Worm (Caenorhabditis elegans) whole organism, late embryonic: ENCODE data around the gene Y22D7AL.9.

Experiments
- C38D4.7 ChIP-seq: fragments of 200-800 bp; sonication (Bioruptor generic); optimal IDR thresholded peaks from 2 replicates; lab custom pipeline; 2018; ENCODE audit warnings: mild to moderate bottlenecking, missing genetic modification characterization, moderate library complexity, missing compliant biosample characterization
- F13H6.1 ChIP-seq: sonication (generic microtip); optimal IDR thresholded peaks from 2 replicates; lab custom pipeline; 2016; ENCODE audit warnings: missing genetic modification characterization, missing compliant biosample characterization
- K02D7.2 ChIP-seq: sonication (generic microtip); optimal IDR thresholded peaks from 2 replicates; lab custom pipeline; 2017; ENCODE audit warnings: mild to moderate bottlenecking, missing genetic modification characterization, missing compliant biosample characterization
- K09A11.1 ChIP-seq: sonication (generic microtip); optimal IDR thresholded peaks from 2 replicates; lab custom pipeline; 2017; ENCODE audit warnings: antibody characterized with exemption, mild to moderate bottlenecking, missing genetic modification characterization, missing compliant biosample characterization; ENCODE audit not compliant: insufficient read depth
- T23F11.4 ChIP-seq: fragments of 200-800 bp; sonication (Bioruptor generic); optimal IDR thresholded peaks from 2 replicates; lab custom pipeline; 2018; ENCODE audit warnings: mild to moderate bottlenecking, missing genetic modification characterization, missing compliant biosample characterization
- Y22D7AL.16 ChIP-seq: sonication (generic microtip); optimal IDR thresholded peaks from 2 replicates; lab custom pipeline; 2016; ENCODE audit warnings: missing genetic modification characterization, missing compliant biosample characterization
- ama-1 ChIP-seq: fragments of 150-350 bp; optimal IDR thresholded peaks from 2 replicates; lab custom pipeline; 2014
- ceh-14 ChIP-seq: sonication (generic microtip); optimal IDR thresholded peaks from 2 replicates; lab custom pipeline; 2016; ENCODE audit warnings: missing genotype, missing genetic modification characterization, missing compliant biosample characterization
- ceh-18 ChIP-seq: sonication (generic microtip); optimal IDR thresholded peaks from 2 replicates; lab custom pipeline; 2016; ENCODE audit warnings: missing genetic modification characterization, missing compliant biosample characterization
- ceh-19 ChIP-seq: fragments of 200-800 bp; sonication (Bioruptor generic); optimal IDR thresholded peaks from 2 replicates; lab custom pipeline; 2018; ENCODE audit warnings: mild to moderate bottlenecking, missing genetic modification characterization, missing compliant biosample characterization
- ceh-22 ChIP-seq: sonication (generic microtip); optimal IDR thresholded peaks from 2 replicates; lab custom pipeline; 2017; ENCODE audit warnings: missing biosample characterization, missing genetic modification characterization
- ceh-24 ChIP-seq: sonication (generic microtip); optimal IDR thresholded peaks from 2 replicates; lab custom pipeline; 2016; ENCODE audit warnings: mild to moderate bottlenecking, missing genetic modification characterization, missing compliant biosample characterization
- ceh-30 ChIP-seq: fragments of 150-350 bp; optimal IDR thresholded peaks from 2 replicates; lab custom pipeline; 2014; ENCODE audit warnings: missing biosample characterization, missing genetic modification characterization
- ceh-31 ChIP-seq: sonication (generic microtip); optimal IDR thresholded peaks from 2 replicates; lab custom pipeline; 2016; ENCODE audit warnings: missing genetic modification characterization, missing compliant biosample characterization
- ceh-34 ChIP-seq: sonication (generic microtip); optimal IDR thresholded peaks from 2 replicates; lab custom pipeline; 2016; ENCODE audit warnings: mild to moderate bottlenecking, missing genetic modification characterization, missing compliant biosample characterization
- ceh-48 ChIP-seq: sonication (generic microtip); optimal IDR thresholded peaks from 2 replicates; lab custom pipeline; 2016; ENCODE audit warnings: missing genetic modification characterization, inconsistent platforms, missing compliant biosample characterization
- ceh-6 ChIP-seq: fragments of 200-800 bp; sonication (Bioruptor generic); optimal IDR thresholded peaks from 2 replicates; lab custom pipeline; 2018; ENCODE audit warnings: mild to moderate bottlenecking, missing genetic modification characterization, missing compliant biosample characterization
- ceh-9 ChIP-seq: sonication (generic microtip); optimal IDR thresholded peaks from 2 replicates; lab custom pipeline; 2016; ENCODE audit warnings: mild to moderate bottlenecking, missing genetic modification characterization, inconsistent platforms, missing compliant biosample characterization
- dmd-4 ChIP-seq: sonication (generic microtip); optimal IDR thresholded peaks from 2 replicates; lab custom pipeline; 2016; ENCODE audit warnings: borderline replicate concordance, missing genetic modification characterization, missing compliant biosample characterization
- dve-1 ChIP-seq: sonication (generic microtip); optimal IDR thresholded peaks from 2 replicates; lab custom pipeline; 2017; ENCODE audit warnings: antibody characterized with exemption, mild to moderate bottlenecking, missing genetic modification characterization, missing compliant biosample characterization
- elt-2 ChIP-seq: sonication (generic microtip); optimal IDR thresholded peaks from 2 replicates; lab custom pipeline; 2016; ENCODE audit warnings: missing genetic modification reagents, missing genetic modification characterization, missing compliant biosample characterization
- elt-4 ChIP-seq: sonication (generic microtip); optimal IDR thresholded peaks from 2 replicates; lab custom pipeline; 2016; ENCODE audit warnings: missing genetic modification characterization, missing compliant biosample characterization
- ets-4 ChIP-seq: sonication (generic microtip); optimal IDR thresholded peaks from 2 replicates; lab custom pipeline; 2016; ENCODE audit warnings: missing genetic modification characterization, missing compliant biosample characterization
- eyg-1 ChIP-seq: sonication (generic microtip); optimal IDR thresholded peaks from 2 replicates; lab custom pipeline; 2016; ENCODE audit warnings: missing genotype, missing genetic modification characterization, missing compliant biosample characterization
- fkh-6 ChIP-seq: sonication (generic microtip); optimal IDR thresholded peaks from 2 replicates; lab custom pipeline; 2016; ENCODE audit warnings: missing genetic modification characterization, missing compliant biosample characterization
- hlh-13 ChIP-seq: fragments of 200-800 bp; sonication (Bioruptor generic); optimal IDR thresholded peaks from 2 replicates; lab custom pipeline; 2018; ENCODE audit warnings: mild to moderate bottlenecking, missing genetic modification characterization, missing compliant biosample characterization
- hlh-15 ChIP-seq: sonication (generic microtip); optimal IDR thresholded peaks from 2 replicates; lab custom pipeline; 2016; ENCODE audit warnings: missing genetic modification characterization, missing compliant biosample characterization
- hlh-30 ChIP-seq: sonication (generic microtip); optimal IDR thresholded peaks from 2 replicates; lab custom pipeline; 2017; ENCODE audit warnings: antibody characterized with exemption, missing genetic modification characterization, missing compliant biosample characterization; ENCODE audit not compliant: insufficient read depth
- hlh-8 ChIP-seq: sonication (generic microtip); optimal IDR thresholded peaks from 2 replicates; lab custom pipeline; 2016; ENCODE audit warnings: missing genotype, missing genetic modification characterization, missing compliant biosample characterization
- lim-6 ChIP-seq: sonication (generic microtip); optimal IDR thresholded peaks from 2 replicates; lab custom pipeline; 2016; ENCODE audit warnings: missing genetic modification characterization, missing compliant biosample characterization
- lin-11 ChIP-seq: fragments of 200-800 bp; sonication (Bioruptor generic); optimal IDR thresholded peaks from 2 replicates; lab custom pipeline; 2018; ENCODE audit warnings: mild to moderate bottlenecking, missing genetic modification characterization, missing compliant biosample characterization
- madf-2 ChIP-seq: sonication (generic microtip); optimal IDR thresholded peaks from 2 replicates; lab custom pipeline; 2017; ENCODE audit warnings: missing genetic modification characterization, missing compliant biosample characterization
- mec-3 ChIP-seq: sonication (generic microtip); optimal IDR thresholded peaks from 2 replicates; lab custom pipeline; 2016; ENCODE audit warnings: borderline replicate concordance, missing genetic modification characterization, missing compliant biosample characterization
- nfya-1 ChIP-seq: sonication (generic microtip); optimal IDR thresholded peaks from 2 replicates; lab custom pipeline; 2017; ENCODE audit warnings: missing genetic modification characterization, mild to moderate bottlenecking, missing compliant biosample characterization, antibody characterized with exemption, moderate library complexity
- nhr-11 ChIP-seq: fragments of 150-350 bp; optimal IDR thresholded peaks from 2 replicates; lab custom pipeline; 2014; ENCODE audit warnings: missing biosample characterization, missing genetic modification characterization
- nhr-232 ChIP-seq: sonication (generic microtip); optimal IDR thresholded peaks from 2 replicates; lab custom pipeline; 2016; ENCODE audit warnings: missing genetic modification characterization, missing compliant biosample characterization
- npax-4 ChIP-seq: sonication (generic microtip); optimal IDR thresholded peaks from 2 replicates; lab custom pipeline; 2016; ENCODE audit warnings: missing genetic modification characterization, missing compliant biosample characterization
- pag-3 ChIP-seq: sonication (generic microtip); optimal IDR thresholded peaks from 2 replicates; lab custom pipeline; 2016; ENCODE audit warnings: missing compliant biosample characterization, missing genetic modification characterization, borderline replicate concordance
- pax-1 ChIP-seq: fragments of 150-350 bp; optimal IDR thresholded peaks from 2 replicates; lab custom pipeline; 2014; ENCODE audit warnings: missing biosample characterization, missing genetic modification characterization
- pha-2 ChIP-seq: sonication (generic microtip); optimal IDR thresholded peaks from 2 replicates; lab custom pipeline; 2017; ENCODE audit warnings: mild to moderate bottlenecking, missing genetic modification characterization, missing compliant biosample characterization
- pha-4 ChIP-seq: fragments of 150-350 bp; optimal IDR thresholded peaks from 2 replicates; lab custom pipeline; 2018; ENCODE audit warnings: missing biosample characterization, missing genetic modification reagents, missing genetic modification characterization
- pqm-1 ChIP-seq: sonication (generic microtip); optimal IDR thresholded peaks from 2 replicates; lab custom pipeline; 2016; ENCODE audit warnings: missing genetic modification characterization, missing compliant biosample characterization
- pros-1 ChIP-seq: fragments of 150-350 bp; optimal IDR thresholded peaks from 2 replicates; lab custom pipeline; 2014; ENCODE audit warnings: missing biosample characterization, missing genetic modification reagents, missing genetic modification characterization
- ref-2 ChIP-seq: sonication (generic microtip); optimal IDR thresholded peaks from 2 replicates; lab custom pipeline; 2016; ENCODE audit warnings: missing genetic modification characterization, missing compliant biosample characterization
- rnt-1 ChIP-seq: sonication (generic microtip); optimal IDR thresholded peaks from 2 replicates; lab custom pipeline; 2016; ENCODE audit warnings: missing genetic modification characterization, missing compliant biosample characterization
- sdc-2 ChIP-seq: sonication (generic microtip); optimal IDR thresholded peaks from 2 replicates; lab custom pipeline; 2016; ENCODE audit warnings: missing genotype, missing genetic modification characterization, missing compliant biosample characterization
- sox-4 ChIP-seq: sonication (generic microtip); optimal IDR thresholded peaks from 2 replicates; lab custom pipeline; 2017; ENCODE audit warnings: mild to moderate bottlenecking, missing genetic modification characterization, inconsistent platforms, missing compliant biosample characterization
- syd-9 ChIP-seq: sonication (generic microtip); optimal IDR thresholded peaks from 2 replicates; lab custom pipeline; 2016; ENCODE audit warnings: mild to moderate bottlenecking, missing genetic modification characterization, moderate library complexity, missing compliant biosample characterization
- tbx-2 ChIP-seq: sonication (generic microtip); optimal IDR thresholded peaks from 2 replicates; lab custom pipeline; 2016; ENCODE audit warnings: missing genetic modification characterization, missing compliant biosample characterization
- tbx-7 ChIP-seq: sonication (generic microtip); optimal IDR thresholded peaks from 2 replicates; lab custom pipeline; 2016; ENCODE audit warnings: missing genotype, missing genetic modification characterization, missing compliant biosample characterization
- ttx-3 ChIP-seq: sonication (generic microtip); optimal IDR thresholded peaks from 2 replicates; lab custom pipeline; 2016; ENCODE audit warnings: missing genetic modification reagents, missing genetic modification characterization, missing compliant biosample characterization
- unc-86 ChIP-seq: sonication (generic microtip); optimal IDR thresholded peaks from 2 replicates; lab custom pipeline; 2016; ENCODE audit warnings: missing genetic modification characterization, missing compliant biosample characterization
- zip-5 ChIP-seq: sonication (generic microtip); optimal IDR thresholded peaks from 2 replicates; lab custom pipeline; 2016; ENCODE audit warnings: missing genetic modification characterization, missing compliant biosample characterization
- ztf-16 ChIP-seq: sonication (generic microtip); optimal IDR thresholded peaks from 2 replicates; lab custom pipeline; 2017; ENCODE audit warnings: missing genetic modification characterization, missing compliant biosample characterization

The Y22D7AL.9 gene

ce11 chrIII:1618915-1619314 is 5.1 kb upstream of the Y22D7AL.9 start, which contains the start of gene Y22D7AL.10:
TSS of gene Y22D7AL.10 (minus strand) at chrIII:1618929.
- TF ChIP-seq elt-4 (tag; lab: Kevin White, UChicago) = no peak
- TF ChIP-seq ceh-19 (GFP tag; lab: Kevin White, UChicago) = peak; percentile 87
- TF ChIP-seq ceh-31 = peak; percentile 95
- peak; percentile 66 for TF ChIP-seq ceh-6 (GFP tag; lab: Kevin White, UChicago)
- peak; percentile 49 for TF ChIP-seq ets-4 (tag; lab: Kevin White, UChicago)
- peak; percentile 80 for TF ChIP-seq pqm-1 (tag; lab: Kevin White, UChicago)
- TF ChIP-seq mec-3 = no peak
- TF ChIP-seq ceh-48 (tag; lab: Kevin White, UChicago) = peak; percentile 51
- TF ChIP-seq K02D7.2 (tag; lab: Kevin White, UChicago) = peak; percentile 82
- TF ChIP-seq pag-3 (tag; lab: Kevin White, UChicago) = no peak
- TF ChIP-seq nhr-232 (tag; lab: Kevin White, UChicago) = peak; percentile 59
- TF ChIP-seq hlh-15 (tag; lab: Kevin White, UChicago) = peak; percentile 7
- peak; percentile 73 for TF ChIP-seq sdc-2 (tag; lab: Kevin White, UChicago)
- TF ChIP-seq Y22D7AL.16 = peak; percentile 20
- TF ChIP-seq nhr-11 (tag; lab: Kevin White, UChicago) = no peak
- TF ChIP-seq zip-5 (tag; lab: Kevin White, UChicago) = peak; percentile 48
- peak; percentile 41 for TF ChIP-seq dmd-4 (tag; lab: Kevin White, UChicago)
- peak; percentile 83 for TF ChIP-seq dve-1 (tag; lab: Kevin White, UChicago)
- peak; percentile 54 for TF ChIP-seq sox-4 (tag; lab: Kevin White, UChicago)
- TF ChIP-seq T23F11.4 (GFP tag; lab: Kevin White, UChicago) = peak; percentile 72
- peak; percentile 93 for TF ChIP-seq elt-2
- peak; percentile 81 for TF ChIP-seq hlh-30
- peak; percentile 79 for TF ChIP-seq hlh-8
- peak; percentile 96 for TF ChIP-seq rnt-1
- TF ChIP-seq nfya-1 = peak; percentile 100
- TF ChIP-seq K09A11.1 (tag; lab: Kevin White, UChicago) = peak; percentile 92
- peak; percentile 18 for TF ChIP-seq pros-1
- TF ChIP-seq eyg-1 (tag; lab: Kevin White, UChicago) = peak; percentile 83
- TF ChIP-seq fkh-6 (tag; lab: Kevin White, UChicago) = peak; percentile 76
- peak; percentile 66 for TF ChIP-seq tbx-7 (tag; lab: Kevin White, UChicago)
- TF ChIP-seq madf-2 (tag; lab: Kevin White, UChicago) = peak; percentile 72
- peak; percentile 85 for TF ChIP-seq syd-9 (tag; lab: Kevin White, UChicago)
- TF ChIP-seq ceh-14 (tag; lab: Kevin White, UChicago) = peak; percentile 90
- TF ChIP-seq ceh-22 (tag; lab: Kevin White, UChicago) = peak; percentile 21
- TF ChIP-seq F13H6.1 (tag; lab: Kevin White, UChicago) = peak; percentile 80
- peak; percentile 95 for TF ChIP-seq ceh-34 (tag; lab: Kevin White, UChicago)
- peak; percentile 97 for TF ChIP-seq ref-2 (tag; lab: Kevin White, UChicago)
- peak; percentile 66 for TF ChIP-seq C38D4.7 (GFP tag; lab: Kevin White, UChicago)
- peak; percentile 57 for TF ChIP-seq lim-6 (tag; lab: Kevin White, UChicago)
- TF ChIP-seq ztf-16 (tag; lab: Kevin White, UChicago) = peak; percentile 89
- peak; percentile 79 for TF ChIP-seq ttx-3 (tag; lab: Kevin White, UChicago)
- TF ChIP-seq pha-4 (tag; lab: Kevin White, UChicago) = no peak
- peak; percentile 93 for TF ChIP-seq pax-1 (tag; lab: Kevin White, UChicago)
- TF ChIP-seq tbx-2 (tag; lab: Kevin White, UChicago) = peak; percentile 97
- TF ChIP-seq ceh-30 = no peak
- no peak for TF ChIP-seq ama-1 (lab: Kevin White, UChicago)
- TF ChIP-seq hlh-13 = peak; percentile 28
- peak; percentile 16 for TF ChIP-seq ceh-24 (tag; lab: Kevin White, UChicago)
- peak; percentile 94 for TF ChIP-seq unc-86 (tag; lab: Kevin White, UChicago)
- peak; percentile 67 for TF ChIP-seq lin-11 (tag; lab: Kevin White, UChicago)
- TF ChIP-seq ceh-18 = peak; percentile 97
- peak; percentile 84 for TF ChIP-seq pha-2 (tag; lab: Kevin White, UChicago)
- no peak for TF ChIP-seq ceh-9 (tag; lab: Kevin White, UChicago)
- peak; percentile 36 for TF ChIP-seq npax-4 (tag; lab: Kevin White, UChicago)
